Worm (Caenorhabditis elegans): ENCODE results near the gene ZK546.2.

ZK546.2 gene

DNA sequence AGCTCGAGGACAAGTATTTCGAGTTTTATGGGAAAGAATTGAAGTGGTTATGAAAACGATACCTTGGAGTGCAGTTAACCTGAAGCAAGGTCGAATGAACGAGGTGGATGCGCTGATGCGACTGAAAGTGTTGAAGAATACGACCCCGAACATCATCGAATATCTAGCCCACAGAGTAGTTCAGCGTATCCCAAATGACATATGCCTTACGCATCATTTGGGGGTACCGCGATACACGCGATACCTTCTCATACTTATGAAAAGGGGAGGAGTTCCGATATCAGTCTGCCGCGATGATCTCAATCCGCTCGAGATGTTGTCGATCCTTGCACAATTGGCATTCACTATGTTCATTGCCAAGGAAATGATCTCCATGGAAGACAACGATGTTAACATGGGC is 44.0 kb downstream of the ZK546.2 start, which contains the start of gene T27F7.12:
TSS of gene T27F7.12 (plus strand) at position 301 of the 400 bp plus-strand sequence.
- TF ChIP-seq unc-39 (tag; optimal IDR thresholded peaks at IDR 0.05) (no peak), mep-1 (tag; optimal IDR thresholded peaks at IDR 0.05) (no peak), ham-2 (GFP tag; optimal IDR thresholded peaks at IDR 0.05) (no peak), ceh-83 (GFP tag; optimal IDR thresholded peaks at IDR 0.05) (no peak), ceh-43 (GFP tag; optimal IDR thresholded peaks at IDR 0.05) (no peak), tbx-8 (GFP tag; optimal IDR thresholded peaks at IDR 0.05) (no peak), bed-3 (GFP tag; optimal IDR thresholded peaks at IDR 0.05) (no peak)

DNA sequence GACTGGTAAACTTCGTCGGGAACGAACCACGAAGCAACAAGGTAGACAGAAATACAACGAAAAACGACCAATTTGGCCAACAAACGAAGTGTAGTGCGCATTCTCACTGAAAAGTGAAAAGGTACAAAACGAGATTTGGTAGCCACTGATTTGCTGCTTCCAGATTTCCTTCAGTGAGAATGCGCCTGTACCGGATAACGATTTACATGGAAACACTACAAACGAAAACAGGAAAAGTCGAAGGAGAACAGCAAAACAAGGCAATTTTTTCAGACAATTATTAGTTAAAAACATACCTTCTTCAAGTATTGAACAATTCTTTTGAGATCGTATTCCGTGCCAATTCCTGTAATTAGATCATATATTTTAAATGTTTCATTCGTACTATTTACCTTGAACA is 47.1 kb downstream of the ZK546.2 start, which contains the start of gene pigb-1:
TSS of gene pigb-1 (minus strand) at position 101 of the 400 bp plus-strand sequence.
- TF ChIP-seq tbx-8 (GFP tag; optimal IDR thresholded peaks at IDR 0.05) (no peak), bed-3 (GFP tag; optimal IDR thresholded peaks at IDR 0.05) (no peak)

DNA sequence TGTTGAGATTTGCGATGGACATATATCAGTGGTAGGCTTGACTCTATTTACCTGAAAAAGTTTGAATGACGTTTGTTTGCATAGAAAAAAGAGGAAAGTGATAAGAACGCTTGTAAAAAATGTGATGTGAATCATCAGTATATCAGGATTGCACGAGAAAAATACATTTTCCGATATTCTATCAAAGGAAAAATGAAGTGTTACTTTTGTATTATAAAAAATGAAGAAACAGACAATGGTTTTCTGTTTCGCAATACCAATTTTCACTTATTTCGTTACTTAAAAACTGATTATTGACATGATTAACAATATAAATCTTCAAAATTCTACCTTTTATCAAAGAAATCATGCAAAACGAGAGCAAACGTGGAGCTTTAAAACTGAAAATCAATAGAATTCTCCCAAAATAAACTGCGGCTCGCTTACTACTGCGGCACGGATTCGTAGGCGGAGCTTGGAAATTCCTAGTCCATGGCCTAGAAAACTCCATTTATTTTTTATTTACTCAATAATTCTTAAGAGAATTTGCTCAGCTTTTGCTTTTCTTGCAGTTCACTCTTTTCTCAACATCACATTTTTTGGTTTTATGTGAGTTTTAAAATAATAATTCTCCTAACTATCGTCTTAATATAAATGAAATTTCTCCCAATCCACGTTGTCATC is 47.8 kb downstream of the ZK546.2 start, which contains the start of the genes eif-1 and vps-24:
TSS of gene eif-1 (minus strand) at position 51 of the 663 bp plus-strand sequence.
TSS of gene vps-24 (plus strand) at position 469 of the 663 bp plus-strand sequence.
- TF ChIP-seq ceh-39 (tag; optimal IDR thresholded peaks at IDR 0.05) (no peak), nhr-237 (tag; optimal IDR thresholded peaks at IDR 0.05) (peak; percentile 6), lsy-2 (tag; optimal IDR thresholded peaks at IDR 0.05) (peak; percentile 29), ces-1 (GFP tag; optimal IDR thresholded peaks at IDR 0.05) (peak; percentile 77), nhr-12 (tag; optimal IDR thresholded peaks at IDR 0.05) (no peak), unc-39 (tag; optimal IDR thresholded peaks at IDR 0.05) (no peak), drap-1 (GFP tag; optimal IDR thresholded peaks at IDR 0.05) (no peak), elt-3 (tag; optimal IDR thresholded peaks at IDR 0.05) (no peak), lin-13 (tag; optimal IDR thresholded peaks at IDR 0.05) (peak; percentile 2), sptf-1 (tag; optimal IDR thresholded peaks at IDR 0.05) (no peak)

DNA sequence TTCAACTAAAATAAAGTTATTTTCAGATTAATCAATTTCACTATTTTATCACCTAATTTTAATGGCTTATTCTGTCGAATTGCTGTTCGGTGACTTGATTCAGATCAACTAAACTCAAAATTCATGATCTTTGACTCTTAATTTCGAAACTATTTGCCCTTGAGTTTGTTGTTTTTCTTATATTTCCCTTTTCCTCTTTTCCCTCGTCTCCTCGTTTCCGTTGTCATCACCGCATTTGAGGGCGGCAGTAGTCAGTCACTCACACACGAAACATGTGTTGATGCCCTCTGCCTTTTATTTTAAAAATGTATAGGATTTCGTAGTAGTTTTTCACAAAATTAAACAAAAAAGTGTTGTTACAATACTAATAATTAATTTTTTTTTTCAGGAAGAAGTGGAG is 49.1 kb downstream of the ZK546.2 start, which contains the start of gene rnh-1.0:
TSS of gene rnh-1.0 (plus strand) at position 389 of the 400 bp plus-strand sequence.
- TF ChIP-seq mls-2 (tag; optimal IDR thresholded peaks at IDR 0.05) (no peak), zip-8 (tag; optimal IDR thresholded peaks at IDR 0.05) (no peak), flh-1 (GFP tag; optimal IDR thresholded peaks at IDR 0.05) (no peak), pha-4 (tag; optimal IDR thresholded peaks at IDR 0.05) (no peak), nhr-237 (tag; optimal IDR thresholded peaks at IDR 0.05) (no peak)

Measured in whole organism, mixed stage, embryonic.